Worm (Caenorhabditis elegans) whole organism, L3 larva: ENCODE measurements around the gene glr-2.
A peak's percentile ranks its signal among the peaks of the same experiment; 100 is the strongest.

Experiments used
- ZK546.5 ChIP-seq: sonication (generic microtip); optimal IDR thresholded peaks from 2 replicates; lab custom pipeline; 2017; ENCODE audit warnings: missing biosample characterization, missing genetic modification characterization
- ama-1 ChIP-seq: fragments of 150-350 bp; optimal IDR thresholded peaks from 2 replicates; lab custom pipeline; 2018
- elt-2 ChIP-seq: sonication (generic microtip); optimal IDR thresholded peaks from 2 replicates; lab custom pipeline; 2016; ENCODE audit warnings: missing genetic modification reagents, mild to moderate bottlenecking, missing genetic modification characterization, missing compliant biosample characterization
- elt-3 ChIP-seq, 3 experiments: fragments of 150-350 bp in 1 of 3; sonication (generic microtip) in 2 of 3; optimal IDR thresholded peaks; 2 replicates in 2 of 3; 4 replicates in 1 of 3; lab custom pipeline; 2014 to 2017; ENCODE audit warnings: missing biosample characterization in 3 of 3, missing genetic modification characterization in 3 of 3
- jun-1 ChIP-seq: fragments of 150-350 bp; optimal IDR thresholded peaks from 2 replicates; lab custom pipeline; 2014; ENCODE audit warnings: missing biosample characterization, missing genetic modification reagents, missing genetic modification characterization
- lin-15B ChIP-seq: fragments of 150-350 bp; optimal IDR thresholded peaks from 2 replicates; lab custom pipeline; 2014; ENCODE audit warnings: missing biosample characterization, missing genetic modification characterization
- lin-39 ChIP-seq: fragments of 150-350 bp; optimal IDR thresholded peaks from 2 replicates; lab custom pipeline; 2018; ENCODE audit warnings: missing biosample characterization, missing genetic modification reagents, missing genetic modification characterization
- nhr-11 ChIP-seq: fragments of 150-350 bp; optimal IDR thresholded peaks from 2 replicates; lab custom pipeline; 2014; ENCODE audit warnings: missing biosample characterization, missing genetic modification characterization
- nhr-76 ChIP-seq: fragments of 150-350 bp; sonication (generic microtip); optimal IDR thresholded peaks from 5 replicates; lab custom pipeline; 2014; ENCODE audit warnings: missing biosample characterization, missing genetic modification characterization
- pqm-1 ChIP-seq: fragments of 150-350 bp; optimal IDR thresholded peaks from 2 replicates; lab custom pipeline; 2017; ENCODE audit warnings: missing biosample characterization, missing genetic modification characterization, inconsistent platforms
- skn-1 ChIP-seq: fragments of 150-350 bp; optimal IDR thresholded peaks from 2 replicates; lab custom pipeline; 2014; ENCODE audit warnings: missing biosample characterization, missing genetic modification characterization
- unc-39 ChIP-seq: sonication (generic microtip); optimal IDR thresholded peaks from 4 replicates; lab custom pipeline; 2017; ENCODE audit warnings: missing biosample characterization, missing genetic modification characterization

DNA sequence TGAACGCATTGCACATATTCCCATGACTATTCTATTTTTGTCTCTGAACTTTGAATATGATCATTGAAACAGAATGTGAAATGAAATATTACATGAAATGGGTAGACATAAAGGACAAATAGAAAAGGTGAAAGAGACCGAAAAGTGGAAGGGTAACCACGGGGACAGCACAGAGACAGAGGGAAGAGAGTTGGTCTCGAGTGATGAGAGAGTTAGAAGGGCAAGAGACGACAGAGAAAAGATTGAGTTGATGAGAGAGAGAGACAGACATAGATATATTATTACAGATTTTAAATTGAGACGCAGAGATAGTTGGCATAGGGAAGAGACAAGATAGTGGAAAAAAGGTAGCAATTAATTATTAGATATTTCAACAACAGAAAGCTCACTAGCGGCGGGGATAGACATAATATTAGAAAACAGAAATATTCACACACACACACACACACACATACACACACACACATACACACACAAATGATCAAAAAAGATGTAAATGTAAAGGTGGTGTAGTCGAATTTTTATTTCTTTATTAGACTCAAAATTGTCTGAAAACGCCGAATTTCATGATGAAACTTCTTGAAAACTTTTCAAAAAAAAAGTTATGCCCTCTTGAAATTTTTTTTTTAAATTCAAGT lies 28.0 kb downstream of the glr-2 start:
- TF ChIP-seq unc-39, result no peak
- peak; percentile 76 for TF ChIP-seq jun-1
- TF ChIP-seq nhr-11, result no peak
- TF ChIP-seq nhr-76 (tag; lab: Kevin White, UChicago), result no peak
- TF ChIP-seq skn-1 (tag; lab: Kevin White, UChicago), result peak; percentile 71
- no peak for TF ChIP-seq ama-1 (lab: Kevin White, UChicago)
- no peak for TF ChIP-seq lin-39
- peak; percentile 68 for TF ChIP-seq elt-2
- peak; percentile 74 for TF ChIP-seq pqm-1 (tag; lab: Kevin White, UChicago)
- TF ChIP-seq lin-15B (tag; lab: Kevin White, UChicago), result peak; percentile 25
- TF ChIP-seq elt-3 (tag; optimal IDR thresholded peaks at IDR 0.05; lab: Kevin White, UChicago), result no peak
- no peak for TF ChIP-seq ZK546.5 (tag; lab: Kevin White, UChicago)
